Fruit fly (Drosophila melanogaster) whole organism, wandering third instar larva: ENCODE results near the gene alpha-Man-Ia.

Experiments used
- N ChIP-seq: fragments of >200 bp; optimal IDR thresholded peaks from 2 replicates; lab custom pipeline; 2018; ENCODE audit warnings: missing biosample characterization, missing external identifiers, missing genetic modification characterization
- dmrt93B ChIP-seq: fragments of 200-800 bp; sonication (Bioruptor generic); optimal IDR thresholded peaks from 2 replicates; lab custom pipeline; 2018; ENCODE audit warnings: missing biosample characterization, mild to moderate bottlenecking, missing genetic modification characterization
- psq ChIP-seq: fragments of 200-800 bp; sonication (Bioruptor generic); optimal IDR thresholded peaks from 3 replicates; lab custom pipeline; 2017; ENCODE audit warnings: missing biosample characterization, mild to moderate bottlenecking, missing genetic modification characterization, moderate library complexity
- woc ChIP-seq: sonication (Bioruptor generic); optimal IDR thresholded peaks from 2 replicates; lab custom pipeline; 2016; ENCODE audit warnings: missing biosample characterization, mild to moderate bottlenecking, missing genetic modification characterization

dm6 chrX:10234024-10234520 is 91.7 kb downstream of the alpha-Man-Ia start:
- TF ChIP-seq dmrt93B (GFP tag; lab: Kevin White, UChicago) (no peak), psq (GFP tag; lab: Kevin White, UChicago) (no peak), N (no peak), woc (GFP tag; lab: Kevin White, UChicago) (no peak)
